Fruit fly (Drosophila melanogaster) whole organism, wandering third instar larva: Measurements from ENCODE around the gene CG46434.

ENCODE experiments used
- CG32264 ChIP-seq: fragments of 200-800 bp; sonication (Bioruptor generic); optimal IDR thresholded peaks from 2 replicates; lab custom pipeline; 2016; ENCODE audit warnings: missing biosample characterization, missing genetic modification characterization
- CG9705 ChIP-seq: fragments of 200-800 bp; sonication (Bioruptor generic); optimal IDR thresholded peaks from 2 replicates; lab custom pipeline; 2018; ENCODE audit warnings: missing biosample characterization, mild to moderate bottlenecking, missing genetic modification characterization
- CrebA ChIP-seq: fragments of 200-800 bp; sonication (Bioruptor generic); optimal IDR thresholded peaks from 2 replicates; lab custom pipeline; 2016; ENCODE audit warnings: missing biosample characterization, mild to moderate bottlenecking, missing genetic modification characterization, borderline replicate concordance
- Dfd ChIP-seq: fragments of >200 bp; optimal IDR thresholded peaks from 2 replicates; lab custom pipeline; 2017; ENCODE audit warnings: missing biosample characterization, missing genetic modification characterization
- Dif ChIP-seq: fragments of 200-275, 200-300 bp; sonication (Bioruptor generic); optimal IDR thresholded peaks from 2 replicates; lab custom pipeline; 2018; ENCODE audit warnings: missing biosample characterization, missing genetic modification characterization; ENCODE audit not compliant: partially characterized antibody
- GATAd ChIP-seq: sonication (Bioruptor generic); optimal IDR thresholded peaks from 2 replicates; lab custom pipeline; 2016; ENCODE audit warnings: missing biosample characterization, missing genetic modification characterization
- Hnf4 ChIP-seq: fragments of 200-800 bp; sonication (Bioruptor generic); optimal IDR thresholded peaks from 2 replicates; lab custom pipeline; 2016; ENCODE audit warnings: missing biosample characterization, mild to moderate bottlenecking, missing genetic modification characterization
- Hr78 ChIP-seq: fragments of >200 bp; optimal IDR thresholded peaks from 2 replicates; lab custom pipeline; 2017; ENCODE audit warnings: missing biosample characterization, missing genetic modification characterization
- Hr83 ChIP-seq: fragments of 200-300 bp; sonication (Bioruptor generic); optimal IDR thresholded peaks from 2 replicates; lab custom pipeline; 2016; ENCODE audit warnings: missing biosample characterization, mild to moderate bottlenecking, missing genetic modification characterization, moderate library complexity; ENCODE audit not compliant: poor library complexity, severe bottlenecking
- Jra ChIP-seq: sonication (Bioruptor generic); optimal IDR thresholded peaks from 2 replicates; lab custom pipeline; 2016; ENCODE audit warnings: missing biosample characterization, missing genetic modification characterization
- Mio ChIP-seq: sonication (Bioruptor generic); optimal IDR thresholded peaks from 2 replicates; lab custom pipeline; 2016; ENCODE audit warnings: missing biosample characterization, missing genetic modification characterization
- Myc ChIP-seq: fragments of >200 bp; optimal IDR thresholded peaks from 2 replicates; lab custom pipeline; 2017
- OdsH ChIP-seq: fragments of 200-800 bp; sonication (Bioruptor generic); optimal IDR thresholded peaks from 2 replicates; lab custom pipeline; 2016; ENCODE audit warnings: missing biosample characterization, mild to moderate bottlenecking, missing genetic modification characterization
- Rel ChIP-seq, 2 experiments: fragments of 200-800 bp; sonication (Bioruptor generic) in 1 of 2; optimal IDR thresholded peaks; 2 replicates in 1 of 2; 3 replicates in 1 of 2; lab custom pipeline; 2016 to 2019; ENCODE audit warnings: mild to moderate bottlenecking in 2 of 2, missing biosample characterization in 2 of 2, missing genetic modification characterization in 2 of 2, moderate library complexity in 1 of 2
- Sp1 ChIP-seq: fragments of 200-800 bp; sonication (Bioruptor generic); optimal IDR thresholded peaks from 3 replicates; lab custom pipeline; 2019; ENCODE audit warnings: missing biosample characterization, mild to moderate bottlenecking, missing genetic modification characterization, moderate library complexity
- Vsx2 ChIP-seq: fragments of 200-300, 225-300 bp; sonication (Bioruptor generic); optimal IDR thresholded peaks from 2 replicates; lab custom pipeline; 2018; ENCODE audit warnings: missing biosample characterization, missing genetic modification characterization; ENCODE audit not compliant: partially characterized antibody
- br ChIP-seq: fragments of 200-800 bp; sonication (Bioruptor generic); optimal IDR thresholded peaks from 2 replicates; lab custom pipeline; 2016; ENCODE audit warnings: missing biosample characterization, missing genetic modification characterization
- dl ChIP-seq, 2 experiments: fragments of 175-275, 200-275 bp in 1 of 2; fragments of 200-275 bp in 1 of 2; sonication (Bioruptor generic); optimal IDR thresholded peaks; lab custom pipeline; 2018; ENCODE audit warnings: mild to moderate bottlenecking in 2 of 2, missing biosample characterization in 2 of 2, missing genetic modification characterization in 2 of 2, moderate library complexity in 2 of 2; ENCODE audit not compliant: partially characterized antibody in 2 of 2, insufficient read depth in 1 of 2
- dmrt93B ChIP-seq: fragments of 200-800 bp; sonication (Bioruptor generic); optimal IDR thresholded peaks from 2 replicates; lab custom pipeline; 2018; ENCODE audit warnings: missing biosample characterization, mild to moderate bottlenecking, missing genetic modification characterization
- dsf ChIP-seq: sonication (Bioruptor generic); optimal IDR thresholded peaks from 2 replicates; lab custom pipeline; 2016; ENCODE audit warnings: missing biosample characterization, missing genetic modification characterization, borderline replicate concordance
- foxo ChIP-seq, 2 experiments: fragments of 200-800 bp; sonication (Bioruptor generic); optimal IDR thresholded peaks; 2 replicates in 1 of 2; 3 replicates in 1 of 2; lab custom pipeline; 2016 to 2017; ENCODE audit warnings: missing biosample characterization in 2 of 2, missing genetic modification characterization in 2 of 2
- fru ChIP-seq: fragments of 200-800 bp; sonication (Bioruptor generic); optimal IDR thresholded peaks from 3 replicates; lab custom pipeline; 2016; ENCODE audit warnings: missing biosample characterization, mild to moderate bottlenecking, missing genetic modification characterization
- h ChIP-seq: fragments of 200-800 bp; sonication (Bioruptor generic); optimal IDR thresholded peaks from 3 replicates; lab custom pipeline; 2016; ENCODE audit warnings: missing biosample characterization, mild to moderate bottlenecking, missing genetic modification characterization
- jim ChIP-seq: fragments of 175-275, 200-325 bp; sonication (Bioruptor generic); optimal IDR thresholded peaks from 2 replicates; lab custom pipeline; 2016; ENCODE audit warnings: missing biosample characterization, mild to moderate bottlenecking, missing genetic modification characterization
- psq ChIP-seq: fragments of 200-800 bp; sonication (Bioruptor generic); optimal IDR thresholded peaks from 3 replicates; lab custom pipeline; 2017; ENCODE audit warnings: missing biosample characterization, mild to moderate bottlenecking, missing genetic modification characterization, moderate library complexity
- sage ChIP-seq: fragments of 200-800 bp; sonication (Bioruptor generic); optimal IDR thresholded peaks from 2 replicates; lab custom pipeline; 2016; ENCODE audit warnings: missing biosample characterization, mild to moderate bottlenecking, missing genetic modification characterization
- tai ChIP-seq: sonication (Bioruptor generic); optimal IDR thresholded peaks from 2 replicates; lab custom pipeline; 2016; ENCODE audit warnings: missing biosample characterization, missing genetic modification characterization
- usp ChIP-seq: fragments of >200 bp; optimal IDR thresholded peaks from 2 replicates; lab custom pipeline; 2017; ENCODE audit warnings: missing biosample characterization, missing genetic modification characterization
- woc ChIP-seq: sonication (Bioruptor generic); optimal IDR thresholded peaks from 2 replicates; lab custom pipeline; 2016; ENCODE audit warnings: missing biosample characterization, mild to moderate bottlenecking, missing genetic modification characterization

Gene CG46434

dm6 chr3L:19500698-19501097 lies 43.3 kb downstream of the CG46434 start, which contains the start of gene CG9451:
CG9451 (minus strand) TSS chr3L:19500798.
- TF ChIP-seq tai (GFP tag; lab: Kevin White, UChicago), result no peak
- TF ChIP-seq CG32264, result no peak
- no peak for TF ChIP-seq GATAd (GFP tag; lab: Kevin White, UChicago)
- no peak for TF ChIP-seq br (GFP tag; lab: Kevin White, UChicago)
- TF ChIP-seq Hr83, result no peak
- no peak for TF ChIP-seq Jra (GFP tag; lab: Kevin White, UChicago)
- TF ChIP-seq psq (GFP tag; lab: Kevin White, UChicago), result no peak
- TF ChIP-seq Hnf4 (GFP tag; lab: Kevin White, UChicago), result no peak
- TF ChIP-seq usp (GFP tag; lab: Kevin White, UChicago), result no peak

- TF ChIP-seq dmrt93B (GFP tag; lab: Kevin White, UChicago) (no peak), Hr83 (no peak), br (GFP tag; lab: Kevin White, UChicago) (no peak), sage (GFP tag; lab: Kevin White, UChicago) (no peak), Hr78 (no peak), Rel (GFP tag; optimal IDR thresholded peaks at IDR 0.05; lab: Kevin White, UChicago) (no peak), Rel (tag; optimal IDR thresholded peaks at IDR 0.05; lab: Kevin White, UChicago) (no peak), Dif (no peak), dl (GFP tag; optimal IDR thresholded peaks at IDR 0.05; lab: Kevin White, UChicago; ENCODE audit: insufficient read depth in 1 of 2, partially characterized antibody in 2 of 2) (no peak), CrebA (no peak), CG9705 (GFP tag; lab: Kevin White, UChicago) (no peak), dsf (GFP tag; lab: Kevin White, UChicago) (no peak), fru (GFP tag; lab: Kevin White, UChicago) (no peak), woc (GFP tag; lab: Kevin White, UChicago) (no peak), foxo (GFP tag; optimal IDR thresholded peaks at IDR 0.05; lab: Kevin White, UChicago) (no peak), Sp1 (GFP tag; lab: Kevin White, UChicago) (no peak), Myc (no peak)
These were observed 44.7 kb downstream of the CG46434 start for dm6 chr3L:19499334-19499733.

DNA sequence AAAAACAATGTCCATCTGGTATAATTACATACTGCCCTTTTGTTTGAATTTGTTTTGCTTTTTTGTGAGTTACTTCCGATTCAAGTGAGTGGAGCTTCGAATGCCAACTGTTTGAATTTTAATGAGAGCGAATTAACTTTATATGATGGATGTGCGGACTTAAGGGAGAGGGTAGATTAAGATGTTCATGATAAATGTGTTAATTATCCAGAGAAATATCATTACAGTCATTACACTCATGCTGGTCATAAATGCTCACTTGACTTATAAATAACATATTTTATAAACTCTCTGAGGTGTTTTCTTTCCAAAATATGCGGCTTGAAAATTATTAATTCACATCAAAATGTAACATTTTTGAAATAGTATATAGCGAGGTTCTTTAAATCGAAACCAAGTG lies 46.4 kb downstream of the CG46434 start, which contains the start of gene CG9449:
TSS of gene CG9449 (minus strand) at position 101 of the 400 bp plus-strand sequence.
- no peak for TF ChIP-seq psq (GFP tag; lab: Kevin White, UChicago)
- no peak for TF ChIP-seq Mio
- no peak for TF ChIP-seq foxo (GFP tag; optimal IDR thresholded peaks at IDR 0.05; lab: Kevin White, UChicago)
- no peak for TF ChIP-seq Hr83
- TF ChIP-seq fru (GFP tag; lab: Kevin White, UChicago), result no peak
- no peak for TF ChIP-seq CrebA

DNA sequence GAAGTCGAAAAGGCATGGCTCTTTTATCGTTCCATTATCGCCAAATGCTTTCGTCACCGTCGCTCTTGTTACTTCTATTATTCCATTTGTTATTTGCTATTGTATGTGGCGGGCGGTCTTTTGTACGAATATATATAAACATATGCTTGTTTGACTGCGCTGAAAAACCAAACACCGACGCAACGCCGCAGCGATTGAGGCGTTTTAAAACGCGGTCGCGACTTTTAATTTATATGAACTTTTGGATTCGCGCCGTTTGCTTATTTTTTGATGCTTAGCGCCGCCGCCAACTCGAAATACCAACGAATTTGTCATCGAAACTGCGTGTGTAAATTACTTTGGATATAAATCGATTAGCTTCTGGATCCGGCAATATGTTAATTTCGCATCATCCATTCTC lies 46.9 kb downstream of the CG46434 start:
- no peak for TF ChIP-seq woc (GFP tag; lab: Kevin White, UChicago)
- no peak for TF ChIP-seq Hr83
- no peak for TF ChIP-seq Vsx2 (GFP tag; lab: Kevin White, UChicago)
- no peak for TF ChIP-seq Mio
- no peak for TF ChIP-seq foxo (GFP tag; optimal IDR thresholded peaks at IDR 0.05; lab: Kevin White, UChicago)
- TF ChIP-seq dsf (GFP tag; lab: Kevin White, UChicago), result no peak
- no peak for TF ChIP-seq Jra (GFP tag; lab: Kevin White, UChicago)
- TF ChIP-seq tai (GFP tag; lab: Kevin White, UChicago), result no peak
- TF ChIP-seq GATAd (GFP tag; lab: Kevin White, UChicago), result no peak
- no peak for TF ChIP-seq Dif
- no peak for TF ChIP-seq CG32264
- TF ChIP-seq psq (GFP tag; lab: Kevin White, UChicago), result no peak
- TF ChIP-seq, all 38 proteins: peak for 0

- TF ChIP-seq CrebA (no peak), psq (GFP tag; lab: Kevin White, UChicago) (no peak), Dif (no peak), tai (GFP tag; lab: Kevin White, UChicago) (no peak), CG9705 (GFP tag; lab: Kevin White, UChicago) (no peak), h (no peak), br (GFP tag; lab: Kevin White, UChicago) (no peak), OdsH (GFP tag; lab: Kevin White, UChicago) (no peak), dsf (GFP tag; lab: Kevin White, UChicago) (no peak), sage (GFP tag; lab: Kevin White, UChicago) (no peak), Hr78 (no peak), Vsx2 (GFP tag; lab: Kevin White, UChicago) (no peak), jim (GFP tag; lab: Kevin White, UChicago) (no peak), usp (GFP tag; lab: Kevin White, UChicago) (no peak), Hnf4 (GFP tag; lab: Kevin White, UChicago) (no peak), Dfd (no peak), Mio (no peak)
- TF ChIP-seq, all 38 proteins: peak for 0
These were observed 47.4 kb downstream of the CG46434 start for dm6 chr3L:19496600-19496999.
